Worm (Caenorhabditis elegans) whole organism, young adult: ENCODE results near the gene nhr-99.

Source experiments
- B0261.1 ChIP-seq: sonication (generic microtip); optimal IDR thresholded peaks from 2 replicates; lab custom pipeline; 2016; ENCODE audit warnings: mild to moderate bottlenecking, missing genetic modification characterization, moderate library complexity, missing compliant biosample characterization
- B0336.3 ChIP-seq: fragments of 200-800 bp; sonication (Bioruptor generic); IDR thresholded peaks from 2 replicates; pipeline ENCODE4 v1.3.6; 2022; ENCODE audit warnings: missing genetic modification characterization, missing compliant biosample characterization
- F23B12.7 ChIP-seq: sonication (generic microtip); optimal IDR thresholded peaks from 2 replicates; lab custom pipeline; 2017; ENCODE audit warnings: missing genetic modification characterization, mild to moderate bottlenecking, missing compliant biosample characterization, antibody characterized with exemption, moderate library complexity; ENCODE audit not compliant: insufficient read depth
- F33H1.4 ChIP-seq: fragments of 200-800 bp; sonication (Bioruptor generic); IDR thresholded peaks from 2 replicates; pipeline ENCODE4 v1.3.6; 2022; ENCODE audit warnings: missing genetic modification reagents, missing genetic modification characterization, missing compliant biosample characterization
- F57A8.1 ChIP-seq: fragments of 200-800 bp; sonication (Bioruptor generic); optimal IDR thresholded peaks from 2 replicates; lab custom pipeline; 2018; ENCODE audit warnings: mild to moderate bottlenecking, missing genetic modification characterization, moderate library complexity, missing compliant biosample characterization
- K11D2.4 ChIP-seq: fragments of 200-800 bp; sonication (Bioruptor generic); IDR thresholded peaks from 2 replicates; pipeline ENCODE4 v1.3.6; 2022; ENCODE audit warnings: missing genetic modification reagents, missing genetic modification characterization, missing compliant biosample characterization
- T26A5.8 ChIP-seq: sonication (generic microtip); optimal IDR thresholded peaks from 2 replicates; lab custom pipeline; 2016; ENCODE audit warnings: missing genetic modification characterization, missing compliant biosample characterization
- Y53G8AR.9 ChIP-seq: fragments of 200-800 bp; sonication (Bioruptor generic); conservative IDR thresholded peaks from 2 replicates; pipeline ENCODE4 v1.3.6; 2022; ENCODE audit warnings: missing genetic modification reagents, missing genetic modification characterization, missing compliant biosample characterization
- aptf-2 ChIP-seq: fragments of 200-800 bp; sonication (Bioruptor generic); conservative IDR thresholded peaks from 2 replicates; pipeline ENCODE4 v1.3.6; 2022; ENCODE audit warnings: missing genetic modification reagents, missing genetic modification characterization, missing compliant biosample characterization
- aptf-3 ChIP-seq: fragments of 200-800 bp; sonication (Bioruptor generic); IDR thresholded peaks from 2 replicates; pipeline ENCODE4 v1.3.6; 2022; ENCODE audit warnings: missing genetic modification characterization, missing compliant biosample characterization
- attf-6 ChIP-seq: fragments of 200-800 bp; sonication (Bioruptor generic); IDR thresholded peaks from 2 replicates; pipeline ENCODE4 v1.3.6; 2022; ENCODE audit warnings: missing genetic modification reagents, missing genetic modification characterization, missing compliant biosample characterization
- ceh-91 ChIP-seq: fragments of 200-800 bp; sonication (Bioruptor generic); IDR thresholded peaks from 2 replicates; pipeline ENCODE4 v1.3.6; 2022; ENCODE audit warnings: missing genetic modification reagents, missing genetic modification characterization, missing compliant biosample characterization
- dox-1 ChIP-seq: fragments of 200-800 bp; sonication (Bioruptor generic); IDR thresholded peaks from 2 replicates; pipeline ENCODE4 v1.3.6; 2022; ENCODE audit warnings: missing genetic modification reagents, missing genetic modification characterization, missing compliant biosample characterization
- egl-44 ChIP-seq: fragments of 200-800 bp; sonication (Bioruptor generic); IDR thresholded peaks from 2 replicates; pipeline ENCODE4 v1.3.6; 2022; ENCODE audit warnings: missing genetic modification reagents, missing genetic modification characterization, missing compliant biosample characterization
- fkh-3 ChIP-seq: sonication (generic microtip); optimal IDR thresholded peaks from 2 replicates; lab custom pipeline; 2016; ENCODE audit warnings: mild to moderate bottlenecking, missing genetic modification characterization, missing compliant biosample characterization
- hmg-1.2 ChIP-seq: fragments of 200-800 bp; sonication (Bioruptor generic); IDR thresholded peaks from 2 replicates; pipeline ENCODE4 v1.3.6; 2022; ENCODE audit warnings: missing genetic modification reagents, missing genetic modification characterization, missing compliant biosample characterization
- lin-26 ChIP-seq: fragments of 200-800 bp; sonication (Bioruptor generic); IDR thresholded peaks from 2 replicates; pipeline ENCODE4 v1.3.6; 2022; ENCODE audit warnings: missing genetic modification reagents, missing genetic modification characterization, missing compliant biosample characterization
- lir-1 ChIP-seq: fragments of 200-800 bp; sonication (Bioruptor generic); conservative IDR thresholded peaks from 2 replicates; pipeline ENCODE4 v1.3.6; 2022; ENCODE audit warnings: missing genetic modification reagents, missing genetic modification characterization, missing compliant biosample characterization
- lsy-27 ChIP-seq: sonication (generic microtip); optimal IDR thresholded peaks from 2 replicates; lab custom pipeline; 2017; ENCODE audit warnings: missing genetic modification characterization, mild to moderate bottlenecking, missing compliant biosample characterization, antibody characterized with exemption, missing genotype, borderline replicate concordance; ENCODE audit not compliant: insufficient read depth
- madf-3 ChIP-seq: fragments of 200-800 bp; sonication (Bioruptor generic); IDR thresholded peaks from 2 replicates; pipeline ENCODE4 v1.3.6; 2022; ENCODE audit warnings: missing genetic modification reagents, missing genetic modification characterization, missing compliant biosample characterization
- mcd-1 ChIP-seq: fragments of 200-800 bp; sonication (Bioruptor generic); IDR thresholded peaks from 2 replicates; pipeline ENCODE4 v1.3.6; 2022; ENCODE audit warnings: missing genetic modification reagents, missing genetic modification characterization, missing compliant biosample characterization
- nfyb-1 ChIP-seq: fragments of 200-800 bp; sonication (Bioruptor generic); IDR thresholded peaks from 2 replicates; pipeline ENCODE4 v1.3.6; 2022; ENCODE audit warnings: missing genetic modification reagents, missing genetic modification characterization, missing compliant biosample characterization
- nhr-80 ChIP-seq: sonication (generic microtip); optimal IDR thresholded peaks from 2 replicates; lab custom pipeline; 2016; ENCODE audit warnings: missing genetic modification characterization, missing compliant biosample characterization
- pha-4 ChIP-seq: fragments of 150-350 bp; sonication (generic microtip); optimal IDR thresholded peaks from 2 replicates; lab custom pipeline; 2014; ENCODE audit warnings: missing biosample characterization, missing genetic modification reagents, missing genetic modification characterization
- snpc-3.4 ChIP-seq: sonication (generic microtip); optimal IDR thresholded peaks from 2 replicates; lab custom pipeline; 2017; ENCODE audit warnings: missing genetic modification characterization, mild to moderate bottlenecking, missing compliant biosample characterization, antibody characterized with exemption, moderate library complexity, missing genotype, missing genetic modification reagents
- snpc-4 ChIP-seq, 5 experiments: fragments of 150-350 bp in 1 of 5; sonication (generic microtip) in 4 of 5; optimal IDR thresholded peaks; 2 replicates each; lab custom pipeline; 2014 to 2018; ENCODE audit warnings: missing genetic modification characterization in 5 of 5, missing biosample characterization in 3 of 5, antibody characterized with exemption in 2 of 5, mild to moderate bottlenecking in 2 of 5, missing compliant biosample characterization in 2 of 5, missing genotype in 2 of 5, moderate library complexity in 2 of 5, missing genetic modification reagents in 1 of 5
- unc-130 ChIP-seq: sonication (generic microtip); optimal IDR thresholded peaks from 2 replicates; lab custom pipeline; 2016; ENCODE audit warnings: missing genetic modification reagents, missing genetic modification characterization, missing compliant biosample characterization
- zfh-2 ChIP-seq: fragments of 200-800 bp; sonication (Bioruptor generic); conservative IDR thresholded peaks from 2 replicates; pipeline ENCODE4 v1.3.6; 2022; ENCODE audit warnings: missing genetic modification reagents, missing genetic modification characterization, missing compliant biosample characterization
- ztf-18 ChIP-seq: sonication (generic microtip); optimal IDR thresholded peaks from 2 replicates; lab custom pipeline; 2016; ENCODE audit warnings: missing genotype, mild to moderate bottlenecking, missing genetic modification characterization, missing compliant biosample characterization
- ztf-25 ChIP-seq: fragments of 200-800 bp; sonication (Bioruptor generic); IDR thresholded peaks from 2 replicates; pipeline ENCODE4 v1.3.6; 2022; ENCODE audit warnings: missing genetic modification reagents, missing genetic modification characterization, missing compliant biosample characterization
- ztf-26 ChIP-seq: sonication (generic microtip); optimal IDR thresholded peaks from 2 replicates; lab custom pipeline; 2017; ENCODE audit warnings: missing genetic modification characterization, missing compliant biosample characterization
- ztf-28 ChIP-seq: fragments of 200-800 bp; sonication (Bioruptor generic); IDR thresholded peaks from 2 replicates; pipeline ENCODE4 v1.3.6; 2022; ENCODE audit warnings: missing genetic modification reagents, missing genetic modification characterization, missing compliant biosample characterization

The nhr-99 gene

DNA sequence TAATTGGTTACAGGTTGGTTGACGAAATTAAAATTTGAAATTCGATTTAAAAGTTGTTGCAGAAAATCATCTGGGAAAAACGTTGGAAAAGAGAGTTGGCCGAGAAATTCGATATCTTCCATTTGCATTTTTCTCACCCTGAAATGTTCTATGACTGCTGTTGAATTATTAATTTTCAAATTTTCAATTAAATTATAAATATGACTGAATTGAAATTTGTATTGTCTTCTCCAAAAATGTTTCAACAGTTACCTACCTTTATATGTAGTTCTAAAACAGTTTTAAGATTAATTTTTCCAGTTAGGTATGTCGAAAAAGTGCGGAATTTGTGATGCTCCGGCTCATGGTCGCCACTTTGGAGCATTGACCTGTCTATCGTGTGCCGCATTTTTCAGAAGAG, 12.1 kb downstream of the nhr-99 start, which contains the start of gene nhr-211:
nhr-211 (plus strand) TSS at position 301 of the 400 bp plus-strand sequence.
- no peak for TF ChIP-seq Y53G8AR.9 (GFP tag; lab: Robert Waterston, UW)
- TF ChIP-seq madf-3, result no peak
- no peak for TF ChIP-seq ztf-28
- no peak for TF ChIP-seq K11D2.4 (GFP tag; lab: Robert Waterston, UW)
- TF ChIP-seq nfyb-1 (GFP tag; lab: Robert Waterston, UW), result no peak
- no peak for TF ChIP-seq F23B12.7 (tag; lab: Kevin White, UChicago)
- no peak for TF ChIP-seq T26A5.8 (tag; lab: Kevin White, UChicago)
- TF ChIP-seq unc-130 (GFP tag; lab: Kevin White, UChicago), result no peak
- TF ChIP-seq aptf-3 (GFP tag; lab: Robert Waterston, UW), result no peak
- TF ChIP-seq F33H1.4 (GFP tag; lab: Robert Waterston, UW), result no peak
- TF ChIP-seq lin-26 (GFP tag; lab: Robert Waterston, UW), result no peak
- no peak for TF ChIP-seq aptf-2
- no peak for TF ChIP-seq ztf-26 (tag; lab: Kevin White, UChicago)

DNA sequence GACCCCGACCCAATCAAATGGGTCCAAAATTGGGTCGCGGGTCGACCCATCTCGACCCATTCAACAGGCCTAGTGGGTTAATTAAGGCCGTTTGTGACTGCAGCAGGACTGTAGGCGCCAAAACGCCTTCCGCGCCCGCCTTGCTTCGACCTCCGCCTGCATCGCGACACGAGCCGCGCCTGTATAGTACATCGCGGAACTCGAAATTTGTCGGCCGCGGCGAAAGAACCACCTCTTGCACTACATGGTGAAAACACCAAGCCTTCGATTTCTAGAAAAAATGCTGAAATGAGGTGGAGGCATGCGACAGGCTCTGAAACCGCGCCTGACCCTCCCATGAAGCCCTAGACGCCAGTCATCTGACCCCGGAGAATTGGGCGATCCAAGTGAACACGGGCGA, 13.4 kb downstream of the nhr-99 start:
- TF ChIP-seq zfh-2 (GFP tag; lab: Robert Waterston, UW), result peak; percentile 58
- TF ChIP-seq ceh-91 (GFP tag; lab: Robert Waterston, UW), result no peak
- TF ChIP-seq hmg-1.2, result peak; percentile 13; the same call in 1 of the 2 replicates
- TF ChIP-seq dox-1 (GFP tag; lab: Robert Waterston, UW), result no peak
- no peak for TF ChIP-seq snpc-4 (GFP tag; optimal IDR thresholded peaks at IDR 0.05; lab: Kevin White, UChicago)
- TF ChIP-seq snpc-4 (tag; optimal IDR thresholded peaks at IDR 0.05; lab: Kevin White, UChicago), result peak in 2 of 4 experiments; percentile 57 to 72
- no peak for TF ChIP-seq snpc-3.4 (tag; lab: Kevin White, UChicago)

DNA sequence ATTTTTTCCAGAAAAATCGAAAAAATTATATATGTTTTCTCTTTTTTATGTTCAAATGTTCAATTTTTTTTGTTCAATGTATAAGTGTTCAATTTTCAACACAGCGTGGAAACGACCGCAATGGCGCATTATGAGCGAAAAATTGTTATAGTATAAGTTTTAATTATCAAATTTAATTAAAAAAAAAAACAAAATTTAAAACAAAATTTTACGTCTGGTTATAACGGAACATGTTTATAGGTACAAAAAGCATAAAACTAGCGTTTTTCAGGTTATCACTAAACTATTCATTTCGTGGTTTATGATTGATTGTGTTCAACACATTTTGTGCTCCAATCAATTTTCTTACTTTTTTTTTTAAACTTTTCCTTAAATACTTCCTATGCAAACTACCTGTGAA, 14.7 kb downstream of the nhr-99 start, which contains the start of gene nhr-106:
nhr-106 (plus strand) TSS at position 301 of the 400 bp plus-strand sequence.
- no peak for TF ChIP-seq ztf-26 (tag; lab: Kevin White, UChicago)
- TF ChIP-seq nhr-80, result peak; percentile 27
- TF ChIP-seq, all 124 proteins: peak for 1

DNA sequence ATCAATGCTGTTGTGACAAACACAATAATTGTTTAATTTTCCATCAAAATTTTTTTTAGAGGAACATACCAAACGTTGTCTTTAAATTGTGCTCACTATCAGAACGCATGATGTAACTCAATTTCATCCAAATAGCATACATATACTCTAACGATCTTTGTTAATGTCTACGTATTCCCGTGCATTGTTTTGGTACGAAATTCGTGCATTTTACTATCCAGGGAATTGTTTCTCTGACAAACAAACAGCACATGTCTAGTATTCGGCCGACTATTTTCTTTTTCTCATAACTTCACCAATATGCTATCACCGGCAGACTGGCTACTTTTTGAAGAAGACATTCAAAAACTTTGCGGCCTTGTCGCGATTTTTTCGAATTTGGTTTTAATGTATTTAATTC, 16.9 kb downstream of the nhr-99 start, which contains the start of gene str-196:
str-196 (plus strand) TSS at position 301 of the 400 bp plus-strand sequence.
- TF ChIP-seq attf-6 (GFP tag; lab: Robert Waterston, UW) (no peak), ztf-25 (GFP tag; lab: Robert Waterston, UW) (no peak), fkh-3 (no peak), lsy-27 (no peak), pha-4 (tag; lab: Kevin White, UChicago) (no peak), ztf-18 (tag; lab: Kevin White, UChicago) (no peak), B0336.3 (GFP tag; lab: Robert Waterston, UW) (no peak), unc-130 (GFP tag; lab: Kevin White, UChicago) (no peak), nfyb-1 (GFP tag; lab: Robert Waterston, UW) (no peak), lir-1 (GFP tag; lab: Robert Waterston, UW) (no peak), F57A8.1 (GFP tag; lab: Kevin White, UChicago) (no peak), egl-44 (GFP tag; lab: Robert Waterston, UW) (no peak), mcd-1 (GFP tag; lab: Robert Waterston, UW) (no peak), B0261.1 (tag; lab: Kevin White, UChicago) (no peak)
